Worm (Caenorhabditis elegans): ENCODE measurements around the gene sri-38.

The sri-38 gene

DNA sequence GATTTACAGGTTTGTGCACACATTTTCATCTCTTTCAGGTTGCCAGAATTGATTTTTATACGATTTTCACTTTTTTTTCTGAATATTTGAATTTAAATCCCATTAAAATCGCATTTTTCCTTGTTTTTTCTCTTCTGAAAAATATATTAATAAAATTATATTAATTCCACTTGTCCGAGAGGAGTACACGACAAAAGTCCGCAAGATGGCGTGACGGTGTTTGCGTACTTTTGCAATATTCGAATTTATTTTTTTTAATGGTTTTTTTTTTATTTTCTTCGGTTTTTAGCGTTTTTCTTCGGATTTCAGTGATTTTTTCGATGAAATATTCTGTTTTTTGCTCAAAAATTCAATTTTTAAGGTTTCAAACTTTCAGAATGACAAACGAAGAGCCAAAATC is 45.8 kb upstream of the sri-38 start, which contains the start of gene usp-39 (continued):
- TF ChIP-seq nhr-12 (tag; optimal IDR thresholded peaks at IDR 0.05) = no peak
- TF ChIP-seq nhr-23 (tag; optimal IDR thresholded peaks at IDR 0.05) = peak; percentile 88
- no peak for TF ChIP-seq nhr-25 (tag; optimal IDR thresholded peaks at IDR 0.05)
- TF ChIP-seq nhr-237 (tag; optimal IDR thresholded peaks at IDR 0.05) = no peak
- peak; percentile 84 for TF ChIP-seq egl-5 (tag; optimal IDR thresholded peaks at IDR 0.05)
- peak; percentile 53 for TF ChIP-seq ceh-28 (tag; optimal IDR thresholded peaks at IDR 0.05)
- TF ChIP-seq ama-1 (optimal IDR thresholded peaks at IDR 0.05) = no peak
- TF ChIP-seq nhr-28 (tag; optimal IDR thresholded peaks at IDR 0.05) = no peak
- TF ChIP-seq elt-1 (tag; optimal IDR thresholded peaks at IDR 0.05) = no peak
- no peak for TF ChIP-seq elt-3 (tag; optimal IDR thresholded peaks at IDR 0.05)
- no peak for TF ChIP-seq zag-1 (tag; optimal IDR thresholded peaks at IDR 0.05)
- no peak for TF ChIP-seq sea-2 (GFP tag; optimal IDR thresholded peaks at IDR 0.05)
- TF ChIP-seq eor-1 (tag; optimal IDR thresholded peaks at IDR 0.05) = no peak

DNA sequence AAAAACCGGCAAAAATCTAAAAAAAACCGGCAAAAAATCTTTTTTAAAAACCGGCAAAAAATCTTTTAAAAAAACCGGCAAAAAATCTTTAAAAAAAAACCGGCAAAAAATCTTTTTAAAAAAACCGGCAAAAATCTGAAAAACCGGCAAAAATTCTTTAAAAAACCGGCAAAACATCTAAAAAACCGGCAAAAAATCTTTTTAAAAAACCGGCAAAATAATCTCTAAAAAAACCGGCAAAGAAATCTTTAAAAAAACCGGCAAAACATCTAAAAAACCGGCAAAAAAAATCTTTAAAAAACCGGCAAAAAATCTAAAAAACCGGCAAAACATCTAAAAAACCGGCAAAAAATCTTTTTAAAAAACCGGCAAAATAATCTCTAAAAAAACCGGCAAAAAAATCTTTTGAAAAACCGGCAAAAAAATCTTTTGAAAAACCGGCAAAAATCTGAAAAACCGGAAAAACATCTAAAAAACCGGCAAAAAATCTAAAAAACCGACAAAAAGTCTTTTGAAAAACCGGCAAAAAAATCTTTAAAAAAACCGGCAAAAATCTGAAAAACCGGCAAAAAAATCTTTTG is 40.2 kb upstream of the sri-38 start:
- TF ChIP-seq mdl-1 (tag; optimal IDR thresholded peaks at IDR 0.05) (peak; percentile 8), nhr-12 (tag; optimal IDR thresholded peaks at IDR 0.05) (peak; percentile 32), nhr-28 (tag; optimal IDR thresholded peaks at IDR 0.05) (peak; percentile 14), nhr-67 (tag; optimal IDR thresholded peaks at IDR 0.05) (peak; percentile 34)

DNA sequence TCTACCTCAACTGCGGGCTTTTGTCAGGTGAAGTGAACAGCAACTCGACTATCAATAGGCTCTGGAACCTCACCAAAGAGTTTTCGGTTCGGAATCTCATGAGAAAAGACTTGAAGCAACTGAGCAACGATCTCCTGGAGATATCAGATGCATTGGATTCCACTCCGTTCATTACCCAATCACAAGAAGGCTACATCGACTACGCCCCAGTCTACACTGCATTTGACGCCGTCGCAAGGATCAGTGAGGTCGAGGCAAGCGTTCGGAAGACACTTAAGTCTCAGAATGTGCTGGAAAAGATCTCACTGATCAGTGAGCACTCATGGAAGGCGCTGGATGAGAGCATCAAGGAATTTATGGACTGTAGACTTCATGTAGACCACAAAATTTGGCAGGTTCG is 32.4 kb upstream of the sri-38 start:
- no peak for TF ChIP-seq tbx-2 (tag; optimal IDR thresholded peaks at IDR 0.05)
- no peak for TF ChIP-seq ztf-11 (tag; optimal IDR thresholded peaks at IDR 0.05)
- no peak for TF ChIP-seq elt-2 (tag; optimal IDR thresholded peaks at IDR 0.05)
- TF ChIP-seq ZK546.5 (tag; optimal IDR thresholded peaks at IDR 0.05) = no peak
- no peak for TF ChIP-seq hmg-11 (tag; optimal IDR thresholded peaks at IDR 0.05)
- no peak for TF ChIP-seq nhr-25 (tag; optimal IDR thresholded peaks at IDR 0.05)
- TF ChIP-seq sea-2 (GFP tag; optimal IDR thresholded peaks at IDR 0.05) = no peak
- no peak for TF ChIP-seq eor-1 (tag; optimal IDR thresholded peaks at IDR 0.05)
- no peak for TF ChIP-seq nhr-67 (tag; optimal IDR thresholded peaks at IDR 0.05)
- no peak for TF ChIP-seq nhr-76 (tag; optimal IDR thresholded peaks at IDR 0.05)
- no peak for TF ChIP-seq snpc-4 (tag; optimal IDR thresholded peaks at IDR 0.05)
- no peak for TF ChIP-seq egl-27 (tag; optimal IDR thresholded peaks at IDR 0.05)
- no peak for TF ChIP-seq ztf-4 (tag; optimal IDR thresholded peaks at IDR 0.05)
- no peak for TF ChIP-seq ceh-9 (tag; optimal IDR thresholded peaks at IDR 0.05)

DNA sequence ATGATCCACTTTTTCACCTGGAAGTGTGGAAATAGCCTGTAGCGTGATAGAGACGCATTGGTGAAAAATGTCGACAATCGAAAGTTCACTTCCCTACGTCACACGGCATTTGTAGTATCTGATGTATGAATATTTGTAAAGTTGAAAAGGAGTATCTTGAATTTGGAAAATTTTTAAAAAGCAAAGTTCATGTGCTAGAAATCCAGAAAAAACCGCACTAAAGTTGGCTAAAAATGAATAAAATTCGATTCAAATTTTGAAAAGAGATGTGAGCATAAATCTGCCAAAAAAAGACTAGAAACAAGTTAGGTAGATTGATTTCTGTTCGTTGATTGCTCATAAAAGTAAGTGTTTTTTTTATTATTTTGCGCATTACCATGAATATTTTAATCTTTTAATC is 27.6 kb upstream of the sri-38 start, which contains the start of gene sri-74:
sri-74 (minus strand) TSS at position 101 of the 400 bp plus-strand sequence.
- TF ChIP-seq R02D3.7 (tag; optimal IDR thresholded peaks at IDR 0.05) = no peak
- no peak for TF ChIP-seq aly-2 (tag; optimal IDR thresholded peaks at IDR 0.05)
- TF ChIP-seq unc-62 (GFP tag; optimal IDR thresholded peaks at IDR 0.05) = no peak
- no peak for TF ChIP-seq mdl-1 (tag; optimal IDR thresholded peaks at IDR 0.05)
- TF ChIP-seq elt-1 (tag; optimal IDR thresholded peaks at IDR 0.05) = no peak
- no peak for TF ChIP-seq fkh-10 (GFP tag; optimal IDR thresholded peaks at IDR 0.05)
- no peak for TF ChIP-seq ceh-28 (tag; optimal IDR thresholded peaks at IDR 0.05)
- no peak for TF ChIP-seq ceh-82 (tag; optimal IDR thresholded peaks at IDR 0.05)
- no peak for TF ChIP-seq elt-3 (tag; optimal IDR thresholded peaks at IDR 0.05)
- no peak for TF ChIP-seq tbx-2 (tag; optimal IDR thresholded peaks at IDR 0.05)
- no peak for TF ChIP-seq unc-39 (tag; optimal IDR thresholded peaks at IDR 0.05)
- no peak for TF ChIP-seq daf-12 (tag; optimal IDR thresholded peaks at IDR 0.05)
- TF ChIP-seq lin-39 (tag; optimal IDR thresholded peaks at IDR 0.05) = no peak
- TF ChIP-seq nhr-76 (tag; optimal IDR thresholded peaks at IDR 0.05) = no peak
- no peak for TF ChIP-seq jun-1 (tag; optimal IDR thresholded peaks at IDR 0.05)

DNA sequence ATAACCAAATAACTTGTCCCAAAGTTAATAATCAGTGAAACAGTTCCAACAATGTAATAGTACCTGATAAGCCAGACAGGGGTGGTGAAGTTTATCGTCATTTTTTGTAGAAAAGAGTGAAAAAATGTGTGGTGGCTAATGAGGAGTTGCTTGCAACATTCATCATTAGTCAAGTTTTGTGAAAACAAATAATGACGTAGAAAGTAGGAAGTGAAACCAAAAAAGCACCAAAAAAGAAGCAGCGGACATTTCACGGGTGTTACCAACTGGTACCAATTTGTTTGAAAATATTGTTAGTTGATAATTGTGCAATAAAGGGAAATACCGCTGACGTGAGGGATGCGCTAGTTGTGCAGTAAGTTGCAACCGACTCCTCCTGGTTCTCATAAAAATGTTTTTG is 25.2 kb upstream of the sri-38 start, which contains the start of gene sri-36:
sri-36 (minus strand) TSS at position 101 of the 400 bp plus-strand sequence.
- TF ChIP-seq elt-2 (tag; optimal IDR thresholded peaks at IDR 0.05) (peak; percentile 13), mml-1 (tag; optimal IDR thresholded peaks at IDR 0.05) (no peak)

All from whole organism, L3 larva.